Worm (Caenorhabditis elegans) whole organism, L4 larva: ENCODE data around the gene gln-3.
A peak's percentile ranks its signal among the peaks of the same experiment; 100 is the strongest.

Source experiments
- R02D3.7 ChIP-seq: fragments of 150-350 bp; sonication (generic microtip); optimal IDR thresholded peaks from 3 replicates; lab custom pipeline; 2014; ENCODE audit warnings: missing biosample characterization, missing genetic modification characterization
- T26A8.4 ChIP-seq: fragments of 200-800 bp; sonication (Bioruptor generic); IDR thresholded peaks from 2 replicates; pipeline ENCODE4 v1.3.6; 2022; ENCODE audit warnings: missing genetic modification characterization, missing compliant biosample characterization
- ZK337.2 ChIP-seq: fragments of 200-800 bp; sonication (Bioruptor generic); IDR thresholded peaks from 2 replicates; pipeline ENCODE4 v1.3.6; 2022; ENCODE audit warnings: missing genetic modification reagents, missing genetic modification characterization, missing compliant biosample characterization
- arid-1 ChIP-seq: fragments of 200-800 bp; sonication (Bioruptor generic); conservative IDR thresholded peaks from 2 replicates; pipeline ENCODE4 v1.3.6; 2022; ENCODE audit warnings: missing genetic modification reagents, missing genetic modification characterization, missing compliant biosample characterization
- attf-4 ChIP-seq: sonication (generic microtip); optimal IDR thresholded peaks from 3 replicates; lab custom pipeline; 2017; ENCODE audit warnings: missing biosample characterization, missing genetic modification characterization
- ceh-28 ChIP-seq: fragments of 150-350 bp; optimal IDR thresholded peaks from 2 replicates; lab custom pipeline; 2014; ENCODE audit warnings: missing biosample characterization, missing genetic modification reagents, missing genetic modification characterization
- ceh-44 ChIP-seq: fragments of 200-800 bp; sonication (Bioruptor generic); IDR thresholded peaks from 2 replicates; pipeline ENCODE4 v1.3.6; 2022; ENCODE audit warnings: missing genetic modification reagents, missing genetic modification characterization, missing compliant biosample characterization
- ceh-82 ChIP-seq: sonication (generic microtip); optimal IDR thresholded peaks from 2 replicates; lab custom pipeline; 2017; ENCODE audit warnings: missing biosample characterization, missing genetic modification characterization
- ces-1 ChIP-seq: fragments of 150-350 bp; sonication (generic microtip); optimal IDR thresholded peaks from 4 replicates; lab custom pipeline; 2014; ENCODE audit warnings: missing biosample characterization, missing genetic modification reagents, missing genetic modification characterization
- dmd-6 ChIP-seq: fragments of 200-800 bp; sonication (Bioruptor generic); IDR thresholded peaks from 2 replicates; pipeline ENCODE4 v1.3.6; 2022; ENCODE audit warnings: missing genetic modification reagents, missing genetic modification characterization, missing compliant biosample characterization
- fkh-10 ChIP-seq: fragments of 150-350 bp; optimal IDR thresholded peaks from 2 replicates; lab custom pipeline; 2014; ENCODE audit warnings: missing biosample characterization, missing genetic modification reagents, missing genetic modification characterization
- hif-1 ChIP-seq, 2 experiments: sonication (generic microtip); optimal IDR thresholded peaks; 2 replicates each; lab custom pipeline; 2016 to 2017; ENCODE audit warnings: missing compliant biosample characterization in 2 of 2, missing genetic modification characterization in 2 of 2, missing genetic modification reagents in 2 of 2, missing genotype in 2 of 2, mild to moderate bottlenecking in 1 of 2
- hlh-11 ChIP-seq: fragments of 200-800 bp; sonication (Bioruptor generic); optimal IDR thresholded peaks from 2 replicates; lab custom pipeline; 2018; ENCODE audit warnings: mild to moderate bottlenecking, missing genetic modification characterization, missing compliant biosample characterization
- hlh-30 ChIP-seq: sonication (generic microtip); optimal IDR thresholded peaks from 2 replicates; lab custom pipeline; 2017; ENCODE audit warnings: antibody characterized with exemption, mild to moderate bottlenecking, missing genetic modification characterization, missing compliant biosample characterization; ENCODE audit not compliant: insufficient read depth
- lin-13 ChIP-seq: fragments of 150-350 bp; optimal IDR thresholded peaks from 2 replicates; lab custom pipeline; 2014; ENCODE audit warnings: missing biosample characterization, missing genetic modification reagents, missing genetic modification characterization
- lin-15B ChIP-seq: fragments of 150-350 bp; sonication (generic microtip); optimal IDR thresholded peaks from 3 replicates; lab custom pipeline; 2014; ENCODE audit warnings: missing biosample characterization, missing genetic modification characterization
- lin-38 ChIP-seq: fragments of 200-800 bp; sonication (Bioruptor generic); IDR thresholded peaks from 2 replicates; pipeline ENCODE4 v1.3.6; 2022; ENCODE audit warnings: missing genetic modification reagents, missing genetic modification characterization, missing compliant biosample characterization
- lir-3 ChIP-seq: sonication (generic microtip); optimal IDR thresholded peaks from 2 replicates; lab custom pipeline; 2016; ENCODE audit warnings: mild to moderate bottlenecking, missing genetic modification characterization, missing compliant biosample characterization
- madf-9 ChIP-seq: fragments of 200-800 bp; sonication (Bioruptor generic); conservative IDR thresholded peaks from 2 replicates; pipeline ENCODE4 v1.3.6; 2022; ENCODE audit warnings: missing genetic modification reagents, missing genetic modification characterization, missing compliant biosample characterization
- mxl-2 ChIP-seq: fragments of 200-800 bp; sonication (Bioruptor generic); conservative IDR thresholded peaks from 2 replicates; pipeline ENCODE4 v1.3.6; 2022; ENCODE audit warnings: missing genetic modification reagents, missing genetic modification characterization, missing compliant biosample characterization
- nhr-10 ChIP-seq: fragments of 150-350 bp; optimal IDR thresholded peaks from 2 replicates; lab custom pipeline; 2014; ENCODE audit warnings: missing biosample characterization, missing genetic modification characterization
- nhr-76 ChIP-seq: fragments of 150-350 bp; optimal IDR thresholded peaks from 2 replicates; lab custom pipeline; 2014; ENCODE audit warnings: missing biosample characterization, missing genetic modification characterization
- pqm-1 ChIP-seq: sonication (generic microtip); optimal IDR thresholded peaks from 2 replicates; lab custom pipeline; 2017; ENCODE audit warnings: missing biosample characterization, missing genetic modification characterization
- snpc-1.2 ChIP-seq: fragments of 200-800 bp; sonication (Bioruptor generic); IDR thresholded peaks from 2 replicates; pipeline ENCODE4 v1.3.6; 2022; ENCODE audit warnings: missing genetic modification reagents, missing genetic modification characterization, missing compliant biosample characterization
- unc-39 ChIP-seq: sonication (generic microtip); optimal IDR thresholded peaks from 2 replicates; lab custom pipeline; 2017; ENCODE audit warnings: missing biosample characterization, missing genetic modification characterization
- unc-62 ChIP-seq, 3 experiments: fragments of 150-350 bp in 1 of 3; sonication (generic microtip); optimal IDR thresholded peaks in 2 of 3; peaks in 1 of 3; 1 replicate in 1 of 3; 2 replicates in 2 of 3; lab custom pipeline; 2014 to 2017; ENCODE audit warnings: missing biosample characterization in 3 of 3, missing genetic modification characterization in 3 of 3, missing genetic modification reagents in 3 of 3, missing genotype in 1 of 3
- zag-1 ChIP-seq: fragments of 150-350 bp; optimal IDR thresholded peaks from 2 replicates; lab custom pipeline; 2014; ENCODE audit warnings: missing biosample characterization, missing genetic modification characterization
- zip-2 ChIP-seq: fragments of 150-350 bp; optimal IDR thresholded peaks from 2 replicates; lab custom pipeline; 2014; ENCODE audit warnings: missing biosample characterization, missing genetic modification characterization

Gene gln-3

ce11 chrIV:16133776-16134175 is 36.7 kb downstream of the gln-3 start:
- TF ChIP-seq T26A8.4 (GFP tag; lab: Robert Waterston, UW) (no peak), ceh-28 (tag; lab: Kevin White, UChicago) (no peak), ces-1 (GFP tag; lab: Kevin White, UChicago) (no peak), attf-4 (tag; lab: Kevin White, UChicago) (no peak), arid-1 (GFP tag; lab: Robert Waterston, UW) (no peak), lin-13 (GFP tag; lab: Kevin White, UChicago) (no peak), hlh-30 (tag; lab: Kevin White, UChicago) (no peak), mxl-2 (GFP tag; lab: Robert Waterston, UW) (no peak), R02D3.7 (tag; lab: Kevin White, UChicago) (no peak), ceh-82 (no peak), nhr-10 (tag; lab: Kevin White, UChicago) (no peak), lin-38 (GFP tag; lab: Robert Waterston, UW) (no peak), lin-15B (tag; lab: Kevin White, UChicago) (no peak), dmd-6 (GFP tag; lab: Robert Waterston, UW) (no peak), hif-1 (tag; optimal IDR thresholded peaks at IDR 0.05; lab: Kevin White, UChicago) (no peak), ceh-44 (GFP tag; lab: Robert Waterston, UW) (no peak), pqm-1 (no peak), fkh-10 (GFP tag; lab: Kevin White, UChicago) (no peak), madf-9 (GFP tag; lab: Robert Waterston, UW) (no peak)

ce11 chrIV:16132164-16132563 is 38.3 kb downstream of the gln-3 start, which contains the start of gene hlh-32:
hlh-32 (plus strand) TSS chrIV:16132464.
- no peak for TF ChIP-seq zag-1 (tag; lab: Kevin White, UChicago)

ce11 chrIV:16125777-16126176 is 44.7 kb downstream of the gln-3 start:
- no peak for TF ChIP-seq unc-62 (GFP tag; optimal IDR thresholded peaks at IDR 0.05 in 1 of 2; lab: Kevin White, UChicago)
- no peak for TF ChIP-seq unc-62 (tag; optimal IDR thresholded peaks at IDR 0.05; lab: Kevin White, UChicago)
- TF ChIP-seq snpc-1.2 (GFP tag; lab: Robert Waterston, UW) = peak; percentile 76

- no peak for TF ChIP-seq lir-3 (tag; lab: Kevin White, UChicago)
- no peak for TF ChIP-seq nhr-76 (tag; lab: Kevin White, UChicago)
- peak; percentile 63; the same call in 1 of the 2 replicates for TF ChIP-seq snpc-1.2 (GFP tag; lab: Robert Waterston, UW)
- no peak for TF ChIP-seq hlh-11
- TF ChIP-seq zip-2 (tag; lab: Kevin White, UChicago) = no peak
- TF ChIP-seq unc-39 = no peak
- TF ChIP-seq ZK337.2 (GFP tag; lab: Robert Waterston, UW) = no peak
These were observed 50.9 kb downstream of the gln-3 start for ce11 chrIV:16119577-16119976.
